Worm (Caenorhabditis elegans) whole organism, L4/young adult: ENCODE results near the gene fbxc-53.

Experiments used
- W03F9.2 ChIP-seq: fragments of 150-350 bp; optimal IDR thresholded peaks from 2 replicates; lab custom pipeline; 2014; ENCODE audit warnings: missing biosample characterization, missing genetic modification characterization
- dao-5 ChIP-seq: sonication (generic microtip); optimal IDR thresholded peaks from 2 replicates; lab custom pipeline; 2016; ENCODE audit warnings: missing genotype, missing genetic modification characterization, moderate library complexity, missing compliant biosample characterization
- him-1 ChIP-seq: sonication (generic microtip); optimal IDR thresholded peaks from 2 replicates; lab custom pipeline; 2016; ENCODE audit warnings: missing genotype, missing genetic modification reagents, missing genetic modification characterization, missing compliant biosample characterization

- TF ChIP-seq W03F9.2 (tag; lab: Kevin White, UChicago) (no peak), him-1 (tag; lab: Kevin White, UChicago) (no peak), dao-5 (tag; lab: Kevin White, UChicago) (no peak)
Measured at ce11 chrII:3739647-3740046, 28.6 kb downstream of the fbxc-53 start, which contains the start of gene F12E12.2.
